Fruit fly (Drosophila melanogaster) whole organism, pupa: Measurements from ENCODE around the gene Uev1A.

ENCODE experiments used
- CG10348 ChIP-seq: fragments of 200-800 bp; sonication (Bioruptor generic); IDR thresholded peaks from 2 replicates; pipeline ENCODE4 v1.3.6; 2022; ENCODE audit warnings: missing biosample characterization, missing genetic modification characterization
- CG12605 ChIP-seq: fragments of 200-800 bp; sonication (Bioruptor generic); IDR thresholded peaks from 2 replicates; pipeline ENCODE4 v1.3.6; 2022; ENCODE audit warnings: missing biosample characterization, missing genetic modification characterization
- CG13204 ChIP-seq: fragments of 200-800 bp; sonication (Bioruptor generic); optimal IDR thresholded peaks from 2 replicates; lab custom pipeline; 2018; ENCODE audit warnings: missing biosample characterization, mild to moderate bottlenecking, missing genetic modification characterization, moderate library complexity
- CG14655 ChIP-seq: fragments of 200-800 bp; sonication (Bioruptor generic); optimal IDR thresholded peaks from 3 replicates; lab custom pipeline; 2017; ENCODE audit warnings: mild to moderate bottlenecking, missing biosample characterization, missing genetic modification reagents, missing genetic modification characterization
- CG15710 ChIP-seq: fragments of 200-800 bp; sonication (Bioruptor generic); optimal IDR thresholded peaks from 2 replicates; lab custom pipeline; 2018; ENCODE audit warnings: missing biosample characterization, mild to moderate bottlenecking, missing genetic modification characterization, moderate library complexity
- CG17806 ChIP-seq: fragments of 200-800 bp; sonication (Bioruptor generic); optimal IDR thresholded peaks from 2 replicates; lab custom pipeline; 2018; ENCODE audit warnings: missing biosample characterization, mild to moderate bottlenecking, missing genetic modification characterization, moderate library complexity
- CG32121 ChIP-seq: fragments of 200-800 bp; sonication (Bioruptor generic); IDR thresholded peaks from 2 replicates; pipeline ENCODE4 v1.3.6; 2022; ENCODE audit warnings: missing biosample characterization, missing genetic modification characterization
- CG34367 ChIP-seq: fragments of 200-800 bp; sonication (Bioruptor generic); optimal IDR thresholded peaks from 2 replicates; lab custom pipeline; 2018; ENCODE audit warnings: missing biosample characterization, mild to moderate bottlenecking, missing genetic modification characterization
- CG4496 ChIP-seq: fragments of 200-800 bp; sonication (Bioruptor generic); IDR thresholded peaks from 3 replicates; pipeline ENCODE4 v1.3.6; 2022; ENCODE audit warnings: missing biosample characterization, missing genetic modification characterization
- CG8159 ChIP-seq: fragments of 200-800 bp; sonication (Bioruptor generic); optimal IDR thresholded peaks from 3 replicates; lab custom pipeline; 2018; ENCODE audit warnings: missing biosample characterization, mild to moderate bottlenecking, missing genetic modification characterization, moderate library complexity
- CG8301 ChIP-seq: fragments of 200-800 bp; sonication (Bioruptor generic); optimal IDR thresholded peaks from 2 replicates; lab custom pipeline; 2018; ENCODE audit warnings: missing biosample characterization, mild to moderate bottlenecking, missing genetic modification characterization
- CG9948 ChIP-seq: fragments of 200-800 bp; sonication (Bioruptor generic); optimal IDR thresholded peaks from 2 replicates; lab custom pipeline; 2018; ENCODE audit warnings: missing biosample characterization, mild to moderate bottlenecking, missing genetic modification characterization, moderate library complexity
- D1 ChIP-seq: fragments of 200-800 bp; sonication (Bioruptor generic); optimal IDR thresholded peaks from 2 replicates; lab custom pipeline; 2018; ENCODE audit warnings: missing biosample characterization, mild to moderate bottlenecking, missing genetic modification characterization, moderate library complexity
- EcR ChIP-seq: fragments of 200-800 bp; sonication (Bioruptor generic); optimal IDR thresholded peaks from 3 replicates; lab custom pipeline; 2019; ENCODE audit warnings: missing biosample characterization, missing genetic modification characterization, mild to moderate bottlenecking, moderate library complexity, missing genetic modification reagents
- Ets98B ChIP-seq: fragments of 200-800 bp; sonication (Bioruptor generic); IDR thresholded peaks from 2 replicates; pipeline ENCODE4 v1.3.6; 2022; ENCODE audit warnings: missing biosample characterization, missing genetic modification characterization
- Pif1A ChIP-seq: fragments of 200-800 bp; sonication (Bioruptor generic); optimal IDR thresholded peaks from 3 replicates; lab custom pipeline; 2016; ENCODE audit warnings: missing biosample characterization, missing genetic modification characterization
- Pif1B ChIP-seq: fragments of 200-800 bp; sonication (Bioruptor generic); optimal IDR thresholded peaks from 3 replicates; lab custom pipeline; 2016; ENCODE audit warnings: missing biosample characterization, missing genetic modification characterization
- Snoo ChIP-seq: fragments of 200-800 bp; sonication (Bioruptor generic); optimal IDR thresholded peaks from 3 replicates; lab custom pipeline; 2017; ENCODE audit warnings: missing biosample characterization, mild to moderate bottlenecking, missing genetic modification characterization, inconsistent platforms
- fd96Ca ChIP-seq: fragments of 200-800 bp; sonication (Bioruptor generic); IDR thresholded peaks from 3 replicates; pipeline ENCODE4 v1.3.6; 2022; ENCODE audit warnings: missing biosample characterization, missing genetic modification characterization
- gl ChIP-seq: fragments of 200-800 bp; sonication (Bioruptor generic); optimal IDR thresholded peaks from 2 replicates; lab custom pipeline; 2018; ENCODE audit warnings: missing biosample characterization, mild to moderate bottlenecking, missing genetic modification characterization
- rn ChIP-seq: fragments of 200-800 bp; sonication (Bioruptor generic); IDR thresholded peaks from 2 replicates; pipeline ENCODE4 v1.3.6; 2022; ENCODE audit warnings: missing biosample characterization, missing genetic modification characterization

Gene Uev1A

dm6 chr3L:5360039-5360988 is 5.7 kb downstream of the Uev1A start, which contains the start of gene Cyt-c1:
Gene Cyt-c1, plus strand, starts transcription at chr3L:5360211.
- TF ChIP-seq EcR (GFP tag; lab: Kevin White, UChicago) (peak; percentile 74), Pif1A (GFP tag; lab: Kevin White, UChicago) (no peak), CG4496 (GFP tag; lab: Robert Waterston, UW) (peak; percentile 46; the same call in 2 of the 3 replicates)

dm6 chr3L:5359208-5360003 is 6.6 kb downstream of the Uev1A start, which contains the start of gene Klp64D:
Gene Klp64D, minus strand, starts transcription at chr3L:5359392.
- TF ChIP-seq Pif1A (GFP tag; lab: Kevin White, UChicago) (no peak), CG15710 (tag; lab: Kevin White, UChicago) (peak; percentile 21), Pif1B (GFP tag; lab: Kevin White, UChicago) (no peak), CG34367 (no peak), CG4496 (GFP tag; lab: Robert Waterston, UW) (0 out of 3 replicates have a peak, but pooled peaks have one; percentile 18)
- TF ChIP-seq, all 21 proteins: peak for 2

- TF ChIP-seq Pif1A (GFP tag; lab: Kevin White, UChicago): no peak
- peak; percentile 54 for TF ChIP-seq D1 (tag; lab: Kevin White, UChicago)
These were observed 9.7 kb downstream of the Uev1A start for dm6 chr3L:5356050-5356967.

DNA sequence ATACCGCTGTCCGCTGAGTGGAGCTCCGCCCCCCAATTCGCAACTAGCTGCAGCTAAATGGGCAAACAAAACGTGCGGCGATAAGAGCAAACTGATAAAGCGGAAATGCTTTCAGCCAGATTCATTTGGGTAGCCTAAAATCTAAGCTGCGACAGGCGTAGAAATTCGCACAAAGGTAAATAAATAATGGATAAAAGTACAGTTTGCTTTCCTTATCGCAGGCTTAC is 10.3 kb downstream of the Uev1A start, which contains the start of gene lama:
Gene lama, minus strand, starts transcription at position 101 of the 227 bp plus-strand sequence.
- TF ChIP-seq CG8159 (tag; lab: Kevin White, UChicago): no peak
- no peak for TF ChIP-seq CG13204 (GFP tag; lab: Kevin White, UChicago)
- no peak for TF ChIP-seq D1 (tag; lab: Kevin White, UChicago)
- no peak for TF ChIP-seq CG14655 (GFP tag; lab: Kevin White, UChicago)
- no peak for TF ChIP-seq Snoo (tag; lab: Kevin White, UChicago)

- TF ChIP-seq D1 (tag; lab: Kevin White, UChicago) (peak; percentile 89), CG15710 (tag; lab: Kevin White, UChicago) (peak; percentile 93), Ets98B (GFP tag; lab: Robert Waterston, UW) (peak; percentile 93), Pif1A (GFP tag; lab: Kevin White, UChicago) (peak; percentile 88), CG10348 (GFP tag; lab: Robert Waterston, UW) (peak; percentile 49; the same call in 1 of the 2 replicates), CG13204 (GFP tag; lab: Kevin White, UChicago) (peak; percentile 71), CG17806 (tag; lab: Kevin White, UChicago) (peak; percentile 95), CG12605 (peak; percentile 93), rn (GFP tag; lab: Robert Waterston, UW) (peak; percentile 71), gl (peak; percentile 87), CG14655 (GFP tag; lab: Kevin White, UChicago) (peak; percentile 94), EcR (GFP tag; lab: Kevin White, UChicago) (peak; percentile 85), CG34367 (peak; percentile 94), CG4496 (GFP tag; lab: Robert Waterston, UW) (peak; percentile 94), Snoo (tag; lab: Kevin White, UChicago) (peak; percentile 95), CG8159 (tag; lab: Kevin White, UChicago) (peak; percentile 97), Pif1B (GFP tag; lab: Kevin White, UChicago) (peak; percentile 89), CG32121 (GFP tag; lab: Robert Waterston, UW) (peak; percentile 96), fd96Ca (GFP tag; lab: Robert Waterston, UW) (peak; percentile 84), CG8301 (tag; lab: Kevin White, UChicago) (peak; percentile 95), CG9948 (tag; lab: Kevin White, UChicago) (peak; percentile 95)
These were observed 10.8 kb downstream of the Uev1A start, which contains the start of gene CG46456 for dm6 chr3L:5355074-5355790. Gene CG46456, minus strand, starts transcription at chr3L:5355346.
